Worm (Caenorhabditis elegans) whole organism, young adult: Measurements from ENCODE around the gene Y73B6BL.23.
A peak's percentile ranks its signal among the peaks of the same experiment; 100 is the strongest.

Source experiments
- C17E4.6 ChIP-seq: fragments of 200-800 bp; sonication (Bioruptor generic); IDR thresholded peaks from 2 replicates; pipeline ENCODE4 v1.3.6; 2022; ENCODE audit warnings: missing genetic modification reagents, missing genetic modification characterization, missing compliant biosample characterization
- F10E7.11 ChIP-seq: sonication (generic microtip); optimal IDR thresholded peaks from 2 replicates; lab custom pipeline; 2017; ENCODE audit warnings: mild to moderate bottlenecking, missing genetic modification characterization, moderate library complexity, missing compliant biosample characterization
- F22D6.2 ChIP-seq: sonication (generic microtip); optimal IDR thresholded peaks from 2 replicates; lab custom pipeline; 2016; ENCODE audit warnings: mild to moderate bottlenecking, missing genetic modification characterization, missing compliant biosample characterization
- F33H1.4 ChIP-seq: fragments of 200-800 bp; sonication (Bioruptor generic); IDR thresholded peaks from 2 replicates; pipeline ENCODE4 v1.3.6; 2022; ENCODE audit warnings: missing genetic modification reagents, missing genetic modification characterization, missing compliant biosample characterization
- F37B4.10 ChIP-seq: fragments of 200-800 bp; sonication (Bioruptor generic); IDR thresholded peaks from 2 replicates; pipeline ENCODE4 v1.3.6; 2022; ENCODE audit warnings: missing genetic modification characterization, missing compliant biosample characterization
- F39B2.1 ChIP-seq: fragments of 200-800 bp; sonication (Bioruptor generic); IDR thresholded peaks from 2 replicates; pipeline ENCODE4 v1.3.6; 2022; ENCODE audit warnings: missing genetic modification reagents, missing genetic modification characterization, missing compliant biosample characterization
- F57A8.1 ChIP-seq: fragments of 200-800 bp; sonication (Bioruptor generic); optimal IDR thresholded peaks from 2 replicates; lab custom pipeline; 2018; ENCODE audit warnings: mild to moderate bottlenecking, missing genetic modification characterization, moderate library complexity, missing compliant biosample characterization
- K12H6.12 ChIP-seq: fragments of 200-800 bp; sonication (Bioruptor generic); optimal IDR thresholded peaks from 2 replicates; lab custom pipeline; 2018; ENCODE audit warnings: mild to moderate bottlenecking, missing genetic modification characterization, missing compliant biosample characterization
- Y53G8AR.9 ChIP-seq: fragments of 200-800 bp; sonication (Bioruptor generic); conservative IDR thresholded peaks from 2 replicates; pipeline ENCODE4 v1.3.6; 2022; ENCODE audit warnings: missing genetic modification reagents, missing genetic modification characterization, missing compliant biosample characterization
- Y95B8A.8 ChIP-seq: fragments of 200-800 bp; sonication (Bioruptor generic); IDR thresholded peaks from 2 replicates; pipeline ENCODE4 v1.3.6; 2022; ENCODE audit warnings: missing genetic modification reagents, missing genetic modification characterization, missing compliant biosample characterization
- ama-1 ChIP-seq, 3 experiments: fragments of 150-350 bp in 1 of 3; sonication (generic microtip) in 2 of 3; optimal IDR thresholded peaks; 2 replicates each; lab custom pipeline; 2014 to 2018; ENCODE audit warnings: missing biosample characterization in 2 of 3, missing genetic modification characterization in 2 of 3, missing genetic modification reagents in 2 of 3
- atf-7 ChIP-seq: sonication (generic microtip); optimal IDR thresholded peaks from 2 replicates; lab custom pipeline; 2017; ENCODE audit warnings: mild to moderate bottlenecking, missing genetic modification characterization, missing compliant biosample characterization
- attf-3 ChIP-seq: fragments of 200-800 bp; sonication (Bioruptor generic); conservative IDR thresholded peaks from 2 replicates; pipeline ENCODE4 v1.3.6; 2022; ENCODE audit warnings: missing genetic modification reagents, missing genetic modification characterization, missing compliant biosample characterization
- attf-5 ChIP-seq: fragments of 200-800 bp; sonication (Bioruptor generic); optimal IDR thresholded peaks from 2 replicates; lab custom pipeline; 2018; ENCODE audit warnings: mild to moderate bottlenecking, missing genetic modification characterization, missing compliant biosample characterization
- attf-6 ChIP-seq: fragments of 200-800 bp; sonication (Bioruptor generic); IDR thresholded peaks from 2 replicates; pipeline ENCODE4 v1.3.6; 2022; ENCODE audit warnings: missing genetic modification reagents, missing genetic modification characterization, missing compliant biosample characterization
- ceh-100 ChIP-seq: fragments of 200-800 bp; sonication (Bioruptor generic); IDR thresholded peaks from 2 replicates; pipeline ENCODE4 v1.3.6; 2022; ENCODE audit warnings: missing genetic modification reagents, missing genetic modification characterization, missing compliant biosample characterization
- ceh-27 ChIP-seq: fragments of 200-800 bp; sonication (Bioruptor generic); optimal IDR thresholded peaks from 2 replicates; lab custom pipeline; 2018; ENCODE audit warnings: mild to moderate bottlenecking, missing genetic modification characterization, moderate library complexity, missing compliant biosample characterization
- ceh-40 ChIP-seq: fragments of 200-800 bp; sonication (Bioruptor generic); IDR thresholded peaks from 2 replicates; pipeline ENCODE4 v1.3.6; 2022; ENCODE audit warnings: missing genetic modification characterization, missing compliant biosample characterization
- ceh-58 ChIP-seq: fragments of 200-800 bp; sonication (Bioruptor generic); IDR thresholded peaks from 2 replicates; pipeline ENCODE4 v1.3.6; 2022; ENCODE audit warnings: missing genetic modification characterization, missing compliant biosample characterization
- ceh-79 ChIP-seq: sonication (generic microtip); optimal IDR thresholded peaks from 2 replicates; lab custom pipeline; 2017; ENCODE audit warnings: mild to moderate bottlenecking, missing genetic modification characterization, missing compliant biosample characterization
- chd-7 ChIP-seq: sonication (generic microtip); optimal IDR thresholded peaks from 2 replicates; lab custom pipeline; 2016; ENCODE audit warnings: mild to moderate bottlenecking, missing genetic modification characterization, moderate library complexity, missing compliant biosample characterization
- dpff-1 ChIP-seq: sonication (generic microtip); optimal IDR thresholded peaks from 2 replicates; lab custom pipeline; 2017; ENCODE audit warnings: mild to moderate bottlenecking, missing genetic modification characterization, missing compliant biosample characterization
- dpl-1 ChIP-seq: fragments of 150-350 bp; optimal IDR thresholded peaks from 2 replicates; lab custom pipeline; 2014; ENCODE audit warnings: missing biosample characterization, missing genetic modification reagents, missing genetic modification characterization
- efl-1 ChIP-seq: fragments of 150-350 bp; optimal IDR thresholded peaks from 2 replicates; lab custom pipeline; 2014; ENCODE audit warnings: missing biosample characterization, missing genetic modification reagents, missing genetic modification characterization
- egl-18 ChIP-seq: fragments of 200-800 bp; sonication (Bioruptor generic); IDR thresholded peaks from 2 replicates; pipeline ENCODE4 v1.3.6; 2022; ENCODE audit warnings: missing genetic modification reagents, missing genetic modification characterization, missing compliant biosample characterization
- gei-17 ChIP-seq: fragments of 200-800 bp; sonication (Bioruptor generic); optimal IDR thresholded peaks from 2 replicates; lab custom pipeline; 2018; ENCODE audit warnings: mild to moderate bottlenecking, missing genetic modification characterization, missing compliant biosample characterization
- him-1 ChIP-seq: sonication (generic microtip); optimal IDR thresholded peaks from 2 replicates; lab custom pipeline; 2016; ENCODE audit warnings: missing genotype, missing genetic modification reagents, missing genetic modification characterization, missing compliant biosample characterization
- hsf-1 ChIP-seq: fragments of 200-800 bp; sonication (Bioruptor generic); IDR thresholded peaks from 2 replicates; pipeline ENCODE4 v1.3.6; 2022; ENCODE audit warnings: missing genetic modification reagents, missing genetic modification characterization, missing compliant biosample characterization
- lin-26 ChIP-seq: fragments of 200-800 bp; sonication (Bioruptor generic); IDR thresholded peaks from 2 replicates; pipeline ENCODE4 v1.3.6; 2022; ENCODE audit warnings: missing genetic modification reagents, missing genetic modification characterization, missing compliant biosample characterization
- lin-35 ChIP-seq, 3 experiments: fragments of 150-350 bp in 2 of 3; sonication (generic microtip) in 1 of 3; optimal IDR thresholded peaks; 2 replicates each; lab custom pipeline; 2014 to 2018; ENCODE audit warnings: missing biosample characterization in 3 of 3, missing genetic modification characterization in 3 of 3, missing genetic modification reagents in 3 of 3
- lin-54 ChIP-seq: fragments of 200-800 bp; sonication (Bioruptor generic); optimal IDR thresholded peaks from 2 replicates; lab custom pipeline; 2018; ENCODE audit warnings: mild to moderate bottlenecking, missing genetic modification characterization, missing compliant biosample characterization
- madf-10 ChIP-seq: sonication (generic microtip); optimal IDR thresholded peaks from 2 replicates; lab custom pipeline; 2016; ENCODE audit warnings: mild to moderate bottlenecking, missing genetic modification characterization, missing compliant biosample characterization
- madf-8 ChIP-seq: fragments of 200-800 bp; sonication (Bioruptor generic); conservative IDR thresholded peaks from 2 replicates; pipeline ENCODE4 v1.3.6; 2022; ENCODE audit warnings: missing genetic modification reagents, missing genetic modification characterization, missing compliant biosample characterization
- mel-28 ChIP-seq: sonication (generic microtip); optimal IDR thresholded peaks from 2 replicates; lab custom pipeline; 2016; ENCODE audit warnings: borderline replicate concordance, mild to moderate bottlenecking, missing genetic modification characterization, missing compliant biosample characterization
- mes-4 ChIP-seq: sonication (generic microtip); optimal IDR thresholded peaks from 2 replicates; lab custom pipeline; 2016; ENCODE audit warnings: missing genotype, missing genetic modification characterization, missing compliant biosample characterization
- nfyb-1 ChIP-seq: fragments of 200-800 bp; sonication (Bioruptor generic); IDR thresholded peaks from 2 replicates; pipeline ENCODE4 v1.3.6; 2022; ENCODE audit warnings: missing genetic modification reagents, missing genetic modification characterization, missing compliant biosample characterization
- nhr-27 ChIP-seq: fragments of 200-800 bp; sonication (Bioruptor generic); optimal IDR thresholded peaks from 2 replicates; lab custom pipeline; 2018; ENCODE audit warnings: mild to moderate bottlenecking, missing genetic modification characterization, moderate library complexity, missing compliant biosample characterization
- pbrm-1 ChIP-seq: fragments of 200-800 bp; sonication (Bioruptor generic); IDR thresholded peaks from 2 replicates; pipeline ENCODE4 v1.3.6; 2022; ENCODE audit warnings: missing genetic modification reagents, missing genetic modification characterization, missing compliant biosample characterization
- repo-1 ChIP-seq: sonication (generic microtip); optimal IDR thresholded peaks from 2 replicates; lab custom pipeline; 2017; ENCODE audit warnings: mild to moderate bottlenecking, missing genetic modification characterization, missing compliant biosample characterization
- sdz-38 ChIP-seq: sonication (generic microtip); optimal IDR thresholded peaks from 2 replicates; lab custom pipeline; 2016; ENCODE audit warnings: missing genotype, missing genetic modification characterization, missing compliant biosample characterization
- snpc-1.3 ChIP-seq: sonication (generic microtip); optimal IDR thresholded peaks from 2 replicates; lab custom pipeline; 2017; ENCODE audit warnings: missing genetic modification characterization, mild to moderate bottlenecking, missing compliant biosample characterization, antibody characterized with exemption, moderate library complexity, missing genotype, missing genetic modification reagents; ENCODE audit not compliant: insufficient read depth
- snpc-4 ChIP-seq, 5 experiments: fragments of 150-350 bp in 1 of 5; sonication (generic microtip) in 4 of 5; optimal IDR thresholded peaks; 2 replicates each; lab custom pipeline; 2014 to 2018; ENCODE audit warnings: missing genetic modification characterization in 5 of 5, missing biosample characterization in 3 of 5, antibody characterized with exemption in 2 of 5, mild to moderate bottlenecking in 2 of 5, missing compliant biosample characterization in 2 of 5, missing genotype in 2 of 5, moderate library complexity in 2 of 5, missing genetic modification reagents in 1 of 5
- unc-130 ChIP-seq: sonication (generic microtip); optimal IDR thresholded peaks from 2 replicates; lab custom pipeline; 2016; ENCODE audit warnings: missing genetic modification reagents, missing genetic modification characterization, missing compliant biosample characterization
- zim-3 ChIP-seq: sonication (generic microtip); optimal IDR thresholded peaks from 2 replicates; lab custom pipeline; 2017; ENCODE audit warnings: mild to moderate bottlenecking, missing genetic modification characterization, moderate library complexity, missing compliant biosample characterization
- ztf-22 ChIP-seq: fragments of 200-800 bp; sonication (Bioruptor generic); optimal IDR thresholded peaks from 2 replicates; lab custom pipeline; 2018; ENCODE audit warnings: mild to moderate bottlenecking, missing genetic modification characterization, moderate library complexity, missing compliant biosample characterization
- ztf-25 ChIP-seq: fragments of 200-800 bp; sonication (Bioruptor generic); IDR thresholded peaks from 2 replicates; pipeline ENCODE4 v1.3.6; 2022; ENCODE audit warnings: missing genetic modification reagents, missing genetic modification characterization, missing compliant biosample characterization
- ztf-26 ChIP-seq: sonication (generic microtip); optimal IDR thresholded peaks from 2 replicates; lab custom pipeline; 2017; ENCODE audit warnings: missing genetic modification characterization, missing compliant biosample characterization
- ztf-28 ChIP-seq: fragments of 200-800 bp; sonication (Bioruptor generic); IDR thresholded peaks from 2 replicates; pipeline ENCODE4 v1.3.6; 2022; ENCODE audit warnings: missing genetic modification reagents, missing genetic modification characterization, missing compliant biosample characterization

The Y73B6BL.23 gene

ce11 chrIV:6421183-6421635, 2.3 kb upstream of the Y73B6BL.23 start, which contains the start of gene puf-11 (continued):
- TF ChIP-seq snpc-1.3 (tag; lab: Kevin White, UChicago) (peak; percentile 88), C17E4.6 (GFP tag; lab: Robert Waterston, UW) (peak; percentile 64), snpc-4 (GFP tag; optimal IDR thresholded peaks at IDR 0.05; lab: Kevin White, UChicago) (peak; percentile 72), snpc-4 (tag; optimal IDR thresholded peaks at IDR 0.05; lab: Kevin White, UChicago) (peak; percentile 44 to 91 (median 88)), mes-4 (tag; lab: Kevin White, UChicago) (no peak), Y95B8A.8 (GFP tag; lab: Robert Waterston, UW) (peak; percentile 61; the same call in 1 of the 2 replicates), unc-130 (GFP tag; lab: Kevin White, UChicago) (peak; percentile 79), atf-7 (tag; lab: Kevin White, UChicago) (no peak), ceh-58 (GFP tag; lab: Robert Waterston, UW) (no peak), chd-7 (no peak), madf-10 (no peak), gei-17 (no peak), ztf-25 (no peak), dpff-1 (tag; lab: Kevin White, UChicago) (no peak), mel-28 (tag; lab: Kevin White, UChicago) (no peak), hsf-1 (GFP tag; lab: Robert Waterston, UW) (peak; percentile 83), madf-8 (GFP tag; lab: Robert Waterston, UW) (peak; percentile 95), Y53G8AR.9 (GFP tag; lab: Robert Waterston, UW) (0 out of 2 replicates have a peak, but pooled peaks have one; percentile 19), ama-1 (optimal IDR thresholded peaks at IDR 0.05; lab: Kevin White, UChicago) (no peak), ama-1 (GFP tag; optimal IDR thresholded peaks at IDR 0.05; lab: Kevin White, UChicago) (no peak), pbrm-1 (GFP tag; lab: Robert Waterston, UW) (0 out of 2 replicates have a peak, but pooled peaks have one; percentile 37), ztf-22 (GFP tag; lab: Kevin White, UChicago) (no peak), ceh-79 (tag; lab: Kevin White, UChicago) (no peak), zim-3 (tag; lab: Kevin White, UChicago) (no peak), ceh-40 (no peak), K12H6.12 (tag; lab: Kevin White, UChicago) (no peak), attf-5 (no peak), egl-18 (no peak), attf-6 (GFP tag; lab: Robert Waterston, UW) (peak; percentile 79; the same call in 1 of the 2 replicates), lin-54 (GFP tag; lab: Kevin White, UChicago) (peak; percentile 84), sdz-38 (tag; lab: Kevin White, UChicago) (no peak), attf-3 (GFP tag; lab: Robert Waterston, UW) (peak; percentile 67), F57A8.1 (GFP tag; lab: Kevin White, UChicago) (no peak), lin-35 (GFP tag; optimal IDR thresholded peaks at IDR 0.05; lab: Kevin White, UChicago) (peak in 1 of 3 experiments; percentile 48), F22D6.2 (tag; lab: Kevin White, UChicago) (no peak), ceh-27 (GFP tag; lab: Kevin White, UChicago) (no peak), ztf-26 (tag; lab: Kevin White, UChicago) (no peak), F10E7.11 (tag; lab: Kevin White, UChicago) (no peak), efl-1 (GFP tag; lab: Kevin White, UChicago) (peak; percentile 97), F39B2.1 (no peak), repo-1 (no peak), ztf-28 (GFP tag; lab: Robert Waterston, UW) (no peak), him-1 (tag; lab: Kevin White, UChicago) (peak; percentile 28), dpl-1 (peak; percentile 91), F33H1.4 (GFP tag; lab: Robert Waterston, UW) (peak; percentile 98), nhr-27 (tag; lab: Kevin White, UChicago) (no peak), nfyb-1 (GFP tag; lab: Robert Waterston, UW) (no peak), F37B4.10 (GFP tag; lab: Robert Waterston, UW) (no peak), ceh-100 (GFP tag; lab: Robert Waterston, UW) (0 out of 2 replicates have a peak, but pooled peaks have one; percentile 17), lin-26 (GFP tag; lab: Robert Waterston, UW) (0 out of 2 replicates have a peak, but pooled peaks have one; percentile 19)
